Worm (Caenorhabditis elegans) whole organism, L1 larva: Measurements from ENCODE around the gene K09H11.4.

ENCODE experiments used
- C04F5.9 ChIP-seq: sonication (generic microtip); optimal IDR thresholded peaks from 2 replicates; lab custom pipeline; 2016; ENCODE audit warnings: missing genetic modification characterization, missing compliant biosample characterization
- C16A3.4 ChIP-seq: fragments of 150-350 bp; optimal IDR thresholded peaks from 2 replicates; lab custom pipeline; 2014; ENCODE audit warnings: missing biosample characterization, missing genetic modification characterization
- F16B12.6 ChIP-seq: fragments of 150-350 bp; optimal IDR thresholded peaks from 2 replicates; lab custom pipeline; 2014; ENCODE audit warnings: missing biosample characterization, missing genetic modification characterization
- alr-1 ChIP-seq: fragments of 200-800 bp; sonication (Bioruptor generic); optimal IDR thresholded peaks from 2 replicates; lab custom pipeline; 2018; ENCODE audit warnings: borderline replicate concordance, mild to moderate bottlenecking, missing genetic modification characterization, missing compliant biosample characterization
- aly-2 ChIP-seq: fragments of 150-350 bp; optimal IDR thresholded peaks from 2 replicates; lab custom pipeline; 2014; ENCODE audit warnings: missing biosample characterization, missing genetic modification characterization
- blmp-1 ChIP-seq: fragments of 150-350 bp; optimal IDR thresholded peaks from 2 replicates; lab custom pipeline; 2014; ENCODE audit warnings: missing biosample characterization, missing genetic modification characterization
- ceh-8 ChIP-seq: fragments of 200-800 bp; sonication (Bioruptor generic); optimal IDR thresholded peaks from 2 replicates; lab custom pipeline; 2018; ENCODE audit warnings: mild to moderate bottlenecking, missing genetic modification characterization, moderate library complexity, missing compliant biosample characterization
- ceh-88 ChIP-seq: fragments of 200-800 bp; sonication (Bioruptor generic); IDR thresholded peaks from 2 replicates; pipeline ENCODE4 v1.3.6; 2022; ENCODE audit warnings: missing genetic modification characterization, missing compliant biosample characterization
- ceh-90 ChIP-seq: sonication (generic microtip); optimal IDR thresholded peaks from 2 replicates; lab custom pipeline; 2016; ENCODE audit warnings: missing genetic modification characterization, missing compliant biosample characterization
- ces-1 ChIP-seq: fragments of 150-350 bp; optimal IDR thresholded peaks from 2 replicates; lab custom pipeline; 2014; ENCODE audit warnings: missing biosample characterization, missing genetic modification reagents, missing genetic modification characterization
- dpl-1 ChIP-seq, 3 experiments: fragments of 150-350 bp in 2 of 3; sonication (generic microtip) in 1 of 3; optimal IDR thresholded peaks; 2 replicates each; lab custom pipeline; 2014 to 2017; ENCODE audit warnings: missing biosample characterization in 3 of 3, missing genetic modification characterization in 3 of 3, missing genetic modification reagents in 3 of 3
- dsc-1 ChIP-seq: sonication (generic microtip); optimal IDR thresholded peaks from 2 replicates; lab custom pipeline; 2016; ENCODE audit warnings: mild to moderate bottlenecking, missing genetic modification characterization, missing compliant biosample characterization
- egl-13 ChIP-seq: sonication (generic microtip); optimal IDR thresholded peaks from 2 replicates; lab custom pipeline; 2016; ENCODE audit warnings: missing genotype, missing genetic modification reagents, missing genetic modification characterization, missing compliant biosample characterization
- egl-27 ChIP-seq, 2 experiments: fragments of 150-350 bp in 1 of 2; sonication (generic microtip); optimal IDR thresholded peaks; 3 replicates each; lab custom pipeline; 2017 to 2018; ENCODE audit warnings: missing biosample characterization in 2 of 2, missing genetic modification characterization in 2 of 2, missing genetic modification reagents in 2 of 2
- elt-2 ChIP-seq: sonication (generic microtip); optimal IDR thresholded peaks from 2 replicates; lab custom pipeline; 2016; ENCODE audit warnings: missing genetic modification characterization, mild to moderate bottlenecking, inconsistent platforms, missing compliant biosample characterization, missing genetic modification reagents
- ets-5 ChIP-seq: fragments of 200-800 bp; sonication (Bioruptor generic); IDR thresholded peaks from 2 replicates; pipeline ENCODE4 v1.3.6; 2022; ENCODE audit warnings: missing genetic modification characterization, missing compliant biosample characterization
- fkh-4 ChIP-seq: sonication (generic microtip); optimal IDR thresholded peaks from 2 replicates; lab custom pipeline; 2016; ENCODE audit warnings: missing compliant biosample characterization, missing genetic modification characterization, borderline replicate concordance
- fkh-8 ChIP-seq: sonication (generic microtip); optimal IDR thresholded peaks from 2 replicates; lab custom pipeline; 2016; ENCODE audit warnings: mild to moderate bottlenecking, missing genetic modification characterization, missing compliant biosample characterization
- grh-1 ChIP-seq: fragments of 200-800 bp; sonication (Bioruptor generic); IDR thresholded peaks from 2 replicates; pipeline ENCODE4 v1.3.6; 2022; ENCODE audit warnings: missing genetic modification reagents, missing genetic modification characterization, missing compliant biosample characterization
- isw-1 ChIP-seq: fragments of 200-800 bp; sonication (Bioruptor generic); IDR thresholded peaks from 2 replicates; pipeline ENCODE4 v1.3.6; 2022; ENCODE audit warnings: missing genetic modification characterization, missing compliant biosample characterization
- jun-1 ChIP-seq: fragments of 150-350 bp; optimal IDR thresholded peaks from 2 replicates; lab custom pipeline; 2014; ENCODE audit warnings: missing biosample characterization, missing genetic modification reagents, missing genetic modification characterization
- lin-14 ChIP-seq: fragments of 200-800 bp; sonication (Bioruptor generic); optimal IDR thresholded peaks from 2 replicates; lab custom pipeline; 2018; ENCODE audit warnings: mild to moderate bottlenecking, missing genetic modification characterization, moderate library complexity, missing compliant biosample characterization
- lin-39 ChIP-seq: fragments of 150-350 bp; optimal IDR thresholded peaks from 2 replicates; lab custom pipeline; 2014; ENCODE audit warnings: missing biosample characterization, missing genetic modification reagents, missing genetic modification characterization
- lsy-2 ChIP-seq, 2 experiments: fragments of 150-350 bp; optimal IDR thresholded peaks; 2 replicates each; lab custom pipeline; 2014; ENCODE audit warnings: missing biosample characterization in 2 of 2, missing genetic modification characterization in 2 of 2
- mdl-1 ChIP-seq, 2 experiments: fragments of 150-350 bp; optimal IDR thresholded peaks; 2 replicates each; lab custom pipeline; 2014 to 2017; ENCODE audit warnings: missing biosample characterization in 2 of 2, missing genetic modification characterization in 2 of 2, inconsistent platforms in 1 of 2
- mef-2 ChIP-seq: fragments of 150-350 bp; optimal IDR thresholded peaks from 2 replicates; lab custom pipeline; 2014; ENCODE audit warnings: missing biosample characterization, missing genetic modification characterization
- nhr-12 ChIP-seq: sonication (generic microtip); optimal IDR thresholded peaks from 2 replicates; lab custom pipeline; 2017; ENCODE audit warnings: missing biosample characterization, missing genetic modification characterization
- nhr-19 ChIP-seq: fragments of 200-800 bp; sonication (Bioruptor generic); conservative IDR thresholded peaks from 2 replicates; pipeline ENCODE4 v1.3.6; 2022; ENCODE audit warnings: missing genetic modification characterization, missing compliant biosample characterization
- nhr-20 ChIP-seq: sonication (generic microtip); optimal IDR thresholded peaks from 2 replicates; lab custom pipeline; 2016; ENCODE audit warnings: mild to moderate bottlenecking, missing genetic modification characterization, missing compliant biosample characterization
- nhr-237 ChIP-seq: fragments of 150-350 bp; optimal IDR thresholded peaks from 2 replicates; lab custom pipeline; 2014; ENCODE audit warnings: missing biosample characterization, missing genetic modification characterization
- nhr-28 ChIP-seq: fragments of 150-350 bp; optimal IDR thresholded peaks from 2 replicates; lab custom pipeline; 2014; ENCODE audit warnings: missing biosample characterization, missing genetic modification characterization
- nhr-47 ChIP-seq: sonication (generic microtip); optimal IDR thresholded peaks from 2 replicates; lab custom pipeline; 2016; ENCODE audit warnings: mild to moderate bottlenecking, missing genetic modification characterization, moderate library complexity, missing compliant biosample characterization
- nhr-71 ChIP-seq: sonication (generic microtip); optimal IDR thresholded peaks from 2 replicates; lab custom pipeline; 2016; ENCODE audit warnings: mild to moderate bottlenecking, missing genetic modification characterization, moderate library complexity, missing compliant biosample characterization
- nhr-76 ChIP-seq: sonication (generic microtip); optimal IDR thresholded peaks from 2 replicates; lab custom pipeline; 2017; ENCODE audit warnings: missing biosample characterization, missing genetic modification characterization
- nhr-77 ChIP-seq: fragments of 150-350 bp; optimal IDR thresholded peaks from 2 replicates; lab custom pipeline; 2014; ENCODE audit warnings: missing biosample characterization, missing genetic modification characterization
- nhr-85 ChIP-seq: sonication (generic microtip); peaks from one replicate; lab custom pipeline; 2016; ENCODE audit warnings: missing genetic modification characterization, inconsistent platforms, missing compliant biosample characterization
- nhr-90 ChIP-seq: sonication (generic microtip); optimal IDR thresholded peaks from 2 replicates; lab custom pipeline; 2016; ENCODE audit warnings: mild to moderate bottlenecking, missing genetic modification characterization, missing compliant biosample characterization; ENCODE audit not compliant: poor library complexity
- pax-3 ChIP-seq: fragments of 200-800 bp; sonication (Bioruptor generic); optimal IDR thresholded peaks from 2 replicates; lab custom pipeline; 2018; ENCODE audit warnings: mild to moderate bottlenecking, missing genetic modification characterization, moderate library complexity, missing compliant biosample characterization
- skn-1 ChIP-seq: fragments of 150-350 bp; optimal IDR thresholded peaks from 2 replicates; lab custom pipeline; 2014; ENCODE audit warnings: missing biosample characterization, missing genetic modification characterization
- snpc-4 ChIP-seq: fragments of 150-350 bp; optimal IDR thresholded peaks from 2 replicates; lab custom pipeline; 2014; ENCODE audit warnings: missing biosample characterization, missing genetic modification characterization
- snu-23 ChIP-seq: sonication (generic microtip); optimal IDR thresholded peaks from 2 replicates; lab custom pipeline; 2016; ENCODE audit warnings: missing genetic modification characterization, missing compliant biosample characterization
- sox-4 ChIP-seq: sonication (generic microtip); optimal IDR thresholded peaks from 2 replicates; lab custom pipeline; 2016; ENCODE audit warnings: missing genetic modification characterization, missing compliant biosample characterization
- sup-37 ChIP-seq: fragments of 200-800 bp; sonication (Bioruptor generic); optimal IDR thresholded peaks from 2 replicates; lab custom pipeline; 2018; ENCODE audit warnings: mild to moderate bottlenecking, missing genetic modification characterization, missing compliant biosample characterization
- tbx-2 ChIP-seq: sonication (generic microtip); optimal IDR thresholded peaks from 2 replicates; lab custom pipeline; 2016; ENCODE audit warnings: missing genetic modification characterization, missing compliant biosample characterization
- unc-130 ChIP-seq: fragments of 150-350 bp; optimal IDR thresholded peaks from 2 replicates; lab custom pipeline; 2017; ENCODE audit warnings: missing biosample characterization, missing genetic modification characterization, inconsistent platforms
- unc-98 ChIP-seq: fragments of 200-800 bp; sonication (Bioruptor generic); IDR thresholded peaks from 2 replicates; pipeline ENCODE4 v1.3.6; 2022; ENCODE audit warnings: missing genetic modification characterization, missing compliant biosample characterization
- xbp-1 ChIP-seq: sonication (generic microtip); optimal IDR thresholded peaks from 2 replicates; lab custom pipeline; 2016; ENCODE audit warnings: missing genetic modification characterization, missing compliant biosample characterization
- zag-1 ChIP-seq: fragments of 150-350 bp; optimal IDR thresholded peaks from 2 replicates; lab custom pipeline; 2014; ENCODE audit warnings: missing biosample characterization, missing genetic modification characterization
- zip-4 ChIP-seq: fragments of 200-800 bp; sonication (Bioruptor generic); optimal IDR thresholded peaks from 2 replicates; lab custom pipeline; 2018; ENCODE audit warnings: mild to moderate bottlenecking, missing genetic modification characterization, moderate library complexity, missing compliant biosample characterization
- ztf-4 ChIP-seq: fragments of 150-350 bp; optimal IDR thresholded peaks from 2 replicates; lab custom pipeline; 2014; ENCODE audit warnings: missing biosample characterization, missing genetic modification characterization

The K09H11.4 gene

DNA sequence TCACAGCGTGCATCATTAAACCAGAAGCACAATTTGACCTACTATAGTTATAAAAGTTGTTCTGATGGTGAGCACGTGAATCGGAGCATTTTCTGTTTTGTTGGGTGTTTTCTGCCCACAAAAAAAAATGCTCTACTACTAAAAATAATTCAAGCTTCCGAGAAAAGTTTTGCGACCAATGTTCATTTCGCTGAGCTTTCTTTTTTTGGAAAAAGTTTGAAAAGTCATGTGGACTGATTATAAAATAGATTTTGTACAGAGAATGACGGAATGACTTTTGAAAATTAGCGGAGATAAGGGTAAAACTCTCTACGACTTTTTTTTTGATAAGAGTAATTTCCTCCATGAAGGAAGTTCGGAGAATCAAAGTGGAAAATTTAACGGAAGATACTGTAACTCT, 43.1 kb upstream of the K09H11.4 start:
- TF ChIP-seq snu-23 (GFP tag; lab: Kevin White, UChicago): no peak
- TF ChIP-seq sox-4 (tag; lab: Kevin White, UChicago): peak; percentile 57
- no peak for TF ChIP-seq lin-39
- no peak for TF ChIP-seq ceh-90 (tag; lab: Kevin White, UChicago)
- TF ChIP-seq F16B12.6 (tag; lab: Kevin White, UChicago): no peak
- no peak for TF ChIP-seq nhr-28 (tag; lab: Kevin White, UChicago)
- TF ChIP-seq zag-1 (tag; lab: Kevin White, UChicago): no peak
- TF ChIP-seq nhr-71 (tag; lab: Kevin White, UChicago): peak; percentile 58
- TF ChIP-seq nhr-20 (tag; lab: Kevin White, UChicago): no peak
- no peak for TF ChIP-seq isw-1 (GFP tag; lab: Robert Waterston, UW)
- 0 out of 2 replicates have a peak, but pooled peaks have one; percentile 3 for TF ChIP-seq nhr-19 (GFP tag; lab: Robert Waterston, UW)
- TF ChIP-seq ces-1 (GFP tag; lab: Kevin White, UChicago): no peak
- no peak for TF ChIP-seq ceh-88 (GFP tag; lab: Robert Waterston, UW)
- TF ChIP-seq unc-130 (tag; lab: Kevin White, UChicago): no peak
- TF ChIP-seq dsc-1 (tag; lab: Kevin White, UChicago): no peak
- TF ChIP-seq ets-5: no peak
- TF ChIP-seq nhr-76 (tag; lab: Kevin White, UChicago): no peak
- TF ChIP-seq unc-98 (GFP tag; lab: Robert Waterston, UW): no peak
- peak; percentile 67 for TF ChIP-seq fkh-8 (tag; lab: Kevin White, UChicago)
- no peak for TF ChIP-seq blmp-1 (tag; lab: Kevin White, UChicago)
- TF ChIP-seq nhr-47: peak; percentile 39
- TF ChIP-seq dpl-1 (GFP tag; optimal IDR thresholded peaks at IDR 0.05; lab: Kevin White, UChicago): no peak
- no peak for TF ChIP-seq egl-27 (tag; optimal IDR thresholded peaks at IDR 0.05; lab: Kevin White, UChicago)
- peak; percentile 23 for TF ChIP-seq lin-14 (GFP tag; lab: Kevin White, UChicago)
- TF ChIP-seq elt-2 (tag; lab: Kevin White, UChicago): peak; percentile 76
- no peak for TF ChIP-seq mdl-1 (tag; optimal IDR thresholded peaks at IDR 0.05; lab: Kevin White, UChicago)
- TF ChIP-seq alr-1 (tag; lab: Kevin White, UChicago): no peak
- no peak for TF ChIP-seq nhr-12 (tag; lab: Kevin White, UChicago)
- no peak for TF ChIP-seq pax-3 (tag; lab: Kevin White, UChicago)
- TF ChIP-seq jun-1 (tag; lab: Kevin White, UChicago): no peak
- TF ChIP-seq grh-1 (GFP tag; lab: Robert Waterston, UW): no peak
- no peak for TF ChIP-seq nhr-85 (tag; lab: Kevin White, UChicago)
- TF ChIP-seq ztf-4 (tag; lab: Kevin White, UChicago): no peak
- no peak for TF ChIP-seq zip-4 (GFP tag; lab: Kevin White, UChicago)
- no peak for TF ChIP-seq sup-37
- no peak for TF ChIP-seq egl-13 (tag; lab: Kevin White, UChicago)
- TF ChIP-seq nhr-237 (tag; lab: Kevin White, UChicago): no peak

ce11 chrV:5768292-5768695, 41.9 kb upstream of the K09H11.4 start:
- TF ChIP-seq C04F5.9 (tag; lab: Kevin White, UChicago) (no peak), ceh-90 (tag; lab: Kevin White, UChicago) (no peak), zip-4 (GFP tag; lab: Kevin White, UChicago) (no peak), snu-23 (GFP tag; lab: Kevin White, UChicago) (peak; percentile 76), C16A3.4 (tag; lab: Kevin White, UChicago) (peak; percentile 24), lsy-2 (tag; optimal IDR thresholded peaks at IDR 0.05; lab: Kevin White, UChicago) (peak; percentile 49 to 52), nhr-85 (tag; lab: Kevin White, UChicago) (peak; percentile 98), mef-2 (tag; lab: Kevin White, UChicago) (no peak), ces-1 (GFP tag; lab: Kevin White, UChicago) (no peak), nhr-47 (peak; percentile 57), nhr-90 (tag; lab: Kevin White, UChicago) (peak; percentile 84), xbp-1 (peak; percentile 38), aly-2 (no peak), mdl-1 (tag; optimal IDR thresholded peaks at IDR 0.05; lab: Kevin White, UChicago) (peak in 1 of 2 experiments; percentile 92), ceh-8 (GFP tag; lab: Kevin White, UChicago) (no peak), skn-1 (tag; lab: Kevin White, UChicago) (no peak), fkh-4 (tag; lab: Kevin White, UChicago) (no peak), egl-27 (tag; optimal IDR thresholded peaks at IDR 0.05; lab: Kevin White, UChicago) (peak in 1 of 2 experiments; percentile 71), egl-13 (tag; lab: Kevin White, UChicago) (no peak), jun-1 (tag; lab: Kevin White, UChicago) (no peak), nhr-71 (tag; lab: Kevin White, UChicago) (peak; percentile 92), lin-39 (peak; percentile 47), tbx-2 (tag; lab: Kevin White, UChicago) (peak; percentile 77), nhr-77 (tag; lab: Kevin White, UChicago) (peak; percentile 19), blmp-1 (tag; lab: Kevin White, UChicago) (peak; percentile 84), snpc-4 (no peak), dpl-1 (GFP tag; optimal IDR thresholded peaks at IDR 0.05; lab: Kevin White, UChicago) (peak in 1 of 3 experiments; percentile 35)
